Fruit fly (Drosophila melanogaster): Measurements from ENCODE around the gene CG11563.

Gene CG11563

DNA sequence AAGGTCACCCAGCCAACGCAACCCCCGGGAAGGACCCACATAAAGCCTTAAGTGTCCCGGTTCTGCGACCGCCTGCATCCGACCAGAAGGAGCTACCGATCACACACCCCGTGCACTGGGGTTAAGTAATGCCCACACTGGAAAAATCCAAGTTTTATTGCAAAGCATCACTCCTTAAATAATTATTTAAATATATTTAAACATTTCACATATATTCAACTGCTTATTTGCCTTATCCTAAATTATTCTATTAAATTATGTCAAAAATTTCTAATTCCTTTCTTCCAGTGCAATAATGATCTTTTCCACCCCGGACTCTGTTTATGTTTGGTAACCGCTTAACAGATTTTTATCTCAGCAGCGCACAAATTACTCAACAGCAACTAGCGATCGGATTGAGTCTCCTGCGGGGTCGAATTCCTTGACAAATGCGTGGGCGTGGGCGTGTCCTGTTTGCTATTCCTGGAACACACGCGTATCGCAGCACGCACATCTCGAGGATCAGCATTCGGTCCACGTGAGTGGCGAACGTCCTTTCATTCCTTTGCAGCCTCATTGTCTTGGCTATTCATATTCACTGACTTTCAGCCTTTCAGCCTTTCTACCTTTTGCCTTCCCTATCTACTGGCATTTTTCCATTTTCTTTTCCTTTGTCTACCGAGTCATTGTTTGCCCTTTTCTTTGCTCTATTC is 32.2 kb upstream of the CG11563 start (continued):
- TF ChIP-seq CG1603 (tag; optimal IDR thresholded peaks at IDR 0.05) (peak; percentile 48), CG14667 (GFP tag; IDR thresholded peaks at IDR 0.05) (peak; percentile 56), Lim3 (GFP tag; IDR thresholded peaks at IDR 0.05) (no peak), Oli (tag; optimal IDR thresholded peaks at IDR 0.05) (peak; percentile 27), CG4282 (GFP tag; optimal IDR thresholded peaks at IDR 0.05) (no peak), crc (GFP tag; optimal IDR thresholded peaks at IDR 0.05) (no peak), Hr78 (GFP tag; optimal IDR thresholded peaks at IDR 0.05) (no peak), slbo (GFP tag; IDR thresholded peaks at IDR 0.05) (no peak), tna (GFP tag; IDR thresholded peaks at IDR 0.05; ENCODE audit: partially characterized antibody) (no peak), corto (GFP tag; optimal IDR thresholded peaks at IDR 0.05) (no peak), CG10366 (GFP tag; IDR thresholded peaks at IDR 0.05) (peak; percentile 16; the same call in 1 of the 2 replicates), danr (GFP tag; IDR thresholded peaks at IDR 0.05) (no peak), Dfd (GFP tag; optimal IDR thresholded peaks at IDR 0.05) (no peak), CG33557 (GFP tag; optimal IDR thresholded peaks at IDR 0.05) (peak; percentile 76), Bteb2 (GFP tag; optimal IDR thresholded peaks at IDR 0.05) (no peak), CG8765 (GFP tag; IDR thresholded peaks at IDR 0.05) (peak; percentile 73; the same call in 1 of the 2 replicates), CG3726 (GFP tag; IDR thresholded peaks at IDR 0.05) (no peak), CG1792 (GFP tag; optimal IDR thresholded peaks at IDR 0.05) (no peak), CG15011 (GFP tag; optimal IDR thresholded peaks at IDR 0.05) (no peak), Rx (GFP tag; IDR thresholded peaks at IDR 0.05) (no peak), Trl (optimal IDR thresholded peaks at IDR 0.05) (no peak), Trl (GFP tag; optimal IDR thresholded peaks at IDR 0.05) (no peak), sima (GFP tag; optimal IDR thresholded peaks at IDR 0.05) (no peak), dpn (GFP tag; optimal IDR thresholded peaks at IDR 0.05) (no peak), CG18011 (GFP tag; optimal IDR thresholded peaks at IDR 0.05) (no peak), repo (GFP tag; optimal IDR thresholded peaks at IDR 0.05) (no peak), ssp (GFP tag; IDR thresholded peaks at IDR 0.05) (peak; percentile 49), hbn (GFP tag; IDR thresholded peaks at IDR 0.05; ENCODE audit: partially characterized antibody) (no peak), CG18476 (GFP tag; optimal IDR thresholded peaks at IDR 0.05) (no peak), hb (GFP tag; IDR thresholded peaks at IDR 0.05; ENCODE audit: partially characterized antibody) (no peak), CG16813 (GFP tag; IDR thresholded peaks at IDR 0.05; ENCODE audit: partially characterized antibody) (no peak), dysf (GFP tag; IDR thresholded peaks at IDR 0.05) (0 out of 3 replicates have a peak, but pooled peaks have one; percentile 20), HHEX (GFP tag; optimal IDR thresholded peaks at IDR 0.05) (no peak), CG4404 (GFP tag; IDR thresholded peaks at IDR 0.05) (peak; percentile 92), ap (GFP tag; IDR thresholded peaks at IDR 0.05) (0 out of 2 replicates have a peak, but pooled peaks have one; percentile 24), bcd (GFP tag; optimal IDR thresholded peaks at IDR 0.05) (peak; percentile 11), fd64A (GFP tag; optimal IDR thresholded peaks at IDR 0.05) (no peak), Bdp1 (GFP tag; optimal IDR thresholded peaks at IDR 0.05) (no peak), eve (GFP tag; optimal IDR thresholded peaks at IDR 0.05) (no peak), CG1602 (GFP tag; optimal IDR thresholded peaks at IDR 0.05) (peak; percentile 54), Camta (GFP tag; optimal IDR thresholded peaks at IDR 0.05) (no peak), Doc3 (GFP tag; IDR thresholded peaks at IDR 0.05; ENCODE audit: partially characterized antibody) (no peak), CG2875 (GFP tag; optimal IDR thresholded peaks at IDR 0.05) (no peak), jing (GFP tag; optimal IDR thresholded peaks at IDR 0.05) (no peak), run (tag; optimal IDR thresholded peaks at IDR 0.05) (no peak), Bgb (GFP tag; IDR thresholded peaks at IDR 0.05; ENCODE audit: partially characterized antibody) (no peak), so (GFP tag; IDR thresholded peaks at IDR 0.05) (no peak), CG4328 (GFP tag; optimal IDR thresholded peaks at IDR 0.05) (no peak), luna (GFP tag; optimal IDR thresholded peaks at IDR 0.05) (no peak), CG12219 (GFP tag; optimal IDR thresholded peaks at IDR 0.05) (peak; percentile 6)
